Fruit fly (Drosophila melanogaster): ENCODE measurements around the gene CG3558.

Gene CG3558

dm6 chr2L:3037153-3037579 lies 44.5 kb downstream of the CG3558 start, which contains the start of the genes CG17260 and SerRS (continued):
- TF ChIP-seq Pdp1 (GFP tag; optimal IDR thresholded peaks at IDR 0.05) (peak; percentile 91 to 95), gem (tag; optimal IDR thresholded peaks at IDR 0.05) (peak; percentile 97), grn (GFP tag; optimal IDR thresholded peaks at IDR 0.05) (peak; percentile 61), CG15601 (tag; optimal IDR thresholded peaks at IDR 0.05) (peak; percentile 87), chn (GFP tag; optimal IDR thresholded peaks at IDR 0.05) (peak; percentile 95), CG14441 (GFP tag; IDR thresholded peaks at IDR 0.05) (peak; percentile 93), fd96Cb (tag; optimal IDR thresholded peaks at IDR 0.05) (peak; percentile 88), ssp (GFP tag; IDR thresholded peaks at IDR 0.05) (peak; percentile 90), CG4424 (GFP tag; optimal IDR thresholded peaks at IDR 0.05) (peak; percentile 95), CG5953 (GFP tag; IDR thresholded peaks at IDR 0.05) (peak; percentile 63; the same call in 1 of the 2 replicates), CG16863 (GFP tag; optimal IDR thresholded peaks at IDR 0.05) (peak; percentile 88), CG2199 (GFP tag; IDR thresholded peaks at IDR 0.05) (0 out of 3 replicates have a peak, but pooled peaks have one; percentile 57), Nf-YB (GFP tag; optimal IDR thresholded peaks at IDR 0.05) (peak; percentile 70), NK7.1 (GFP tag; optimal IDR thresholded peaks at IDR 0.05) (peak; percentile 91), Dip2 (GFP tag; IDR thresholded peaks at IDR 0.05) (peak; percentile 59; the same call in 1 of the 2 replicates), CG42726 (GFP tag; IDR thresholded peaks at IDR 0.05; ENCODE audit: partially characterized antibody) (no peak), CG18599 (GFP tag; optimal IDR thresholded peaks at IDR 0.05) (peak; percentile 93), CG1024 (GFP tag; IDR thresholded peaks at IDR 0.05) (peak; percentile 35; the same call in 1 of the 2 replicates), CG34224 (GFP tag; IDR thresholded peaks at IDR 0.05; ENCODE audit: partially characterized antibody) (0 out of 3 replicates have a peak, but pooled peaks have one; percentile 36), disco-r (GFP tag; optimal IDR thresholded peaks at IDR 0.05) (peak; percentile 85), CG13775 (GFP tag; optimal IDR thresholded peaks at IDR 0.05) (peak; percentile 93), B-H1 (GFP tag; IDR thresholded peaks at IDR 0.05) (peak; percentile 88), Rfx (GFP tag; IDR thresholded peaks at IDR 0.05) (peak; percentile 94), Atf-2 (GFP tag; optimal IDR thresholded peaks at IDR 0.05) (peak; percentile 91), ranshi (GFP tag; IDR thresholded peaks at IDR 0.05) (peak; percentile 93), ewg (GFP tag; optimal IDR thresholded peaks at IDR 0.05) (peak; percentile 80), da (GFP tag; optimal IDR thresholded peaks at IDR 0.05) (peak; percentile 86), kni (GFP tag; optimal IDR thresholded peaks at IDR 0.05) (peak; percentile 69), CG30403 (GFP tag; optimal IDR thresholded peaks at IDR 0.05) (peak; percentile 98), gcm2 (GFP tag; optimal IDR thresholded peaks at IDR 0.05) (peak; percentile 53), inv (GFP tag; IDR thresholded peaks at IDR 0.05; ENCODE audit: partially characterized antibody) (peak; percentile 34; the same call in 1 of the 2 replicates), esg (GFP tag; conservative IDR thresholded peaks at IDR 0.05) (peak; percentile 96), YL-1 (GFP tag; optimal IDR thresholded peaks at IDR 0.05) (peak; percentile 92), chm (GFP tag; IDR thresholded peaks at IDR 0.05) (peak; percentile 36; the same call in 1 of the 2 replicates), D19B (GFP tag; optimal IDR thresholded peaks at IDR 0.05) (peak; percentile 80), E2f1 (GFP tag; IDR thresholded peaks at IDR 0.05) (peak; percentile 93), CG7745 (tag; optimal IDR thresholded peaks at IDR 0.05) (no peak), dati (GFP tag; IDR thresholded peaks at IDR 0.05) (no peak), CG6813 (GFP tag; optimal IDR thresholded peaks at IDR 0.05) (peak; percentile 60), CG8388 (GFP tag; optimal IDR thresholded peaks at IDR 0.05) (peak; percentile 89), Bteb2 (GFP tag; optimal IDR thresholded peaks at IDR 0.05) (peak; percentile 93), Dll (GFP tag; IDR thresholded peaks at IDR 0.05; ENCODE audit: partially characterized antibody) (peak; percentile 69), sim (GFP tag; IDR thresholded peaks at IDR 0.05) (no peak), amos (GFP tag; IDR thresholded peaks at IDR 0.05; ENCODE audit: partially characterized antibody) (peak; percentile 22; the same call in 1 of the 2 replicates), CG4730 (GFP tag; IDR thresholded peaks at IDR 0.05) (peak; percentile 91), CG1832 (GFP tag; optimal IDR thresholded peaks at IDR 0.05) (no peak), Six4 (GFP tag; optimal IDR thresholded peaks at IDR 0.05) (peak; percentile 88), Sox100B (GFP tag; optimal IDR thresholded peaks at IDR 0.05) (no peak), CHES-1-like (GFP tag; optimal IDR thresholded peaks at IDR 0.05) (peak; percentile 88), ara (GFP tag; IDR thresholded peaks at IDR 0.05) (peak; percentile 86)
